Worm (Caenorhabditis elegans): Measurements from ENCODE around the gene F45E1.1.

F45E1.1 gene

ce11 chrX:8019665-8020064, 16.2 kb downstream of the F45E1.1 start (continued):
- TF ChIP-seq ceh-28 (tag; optimal IDR thresholded peaks at IDR 0.05) = peak; percentile 63
- no peak for TF ChIP-seq lin-15B (tag; optimal IDR thresholded peaks at IDR 0.05)
- no peak for TF ChIP-seq skn-1 (tag; optimal IDR thresholded peaks at IDR 0.05)
- TF ChIP-seq tra-1 (GFP tag; IDR thresholded peaks at IDR 0.05) = peak; percentile 88
- TF ChIP-seq Y75B8A.6 (GFP tag; IDR thresholded peaks at IDR 0.05) = 0 out of 2 replicates have a peak, but pooled peaks have one; percentile 46
- TF ChIP-seq vab-7 (GFP tag; IDR thresholded peaks at IDR 0.05) = peak; percentile 46; the same call in 1 of the 2 replicates
- TF ChIP-seq zag-1 (tag; optimal IDR thresholded peaks at IDR 0.05) = no peak
- TF ChIP-seq ctbp-1 (GFP tag; IDR thresholded peaks at IDR 0.05) = peak; percentile 59; the same call in 1 of the 2 replicates
- peak; percentile 89 for TF ChIP-seq dmd-6 (GFP tag; IDR thresholded peaks at IDR 0.05)
- peak; percentile 55; the same call in 1 of the 2 replicates for TF ChIP-seq mdt-29 (GFP tag; IDR thresholded peaks at IDR 0.05)
- peak; percentile 87 for TF ChIP-seq hmg-1.1 (GFP tag; IDR thresholded peaks at IDR 0.05)
- TF ChIP-seq mdl-1 (tag; optimal IDR thresholded peaks at IDR 0.05) = peak; percentile 88 to 98
- TF ChIP-seq nhr-6 (tag; optimal IDR thresholded peaks at IDR 0.05) = peak; percentile 87
- no peak for TF ChIP-seq F10B5.3 (tag; optimal IDR thresholded peaks at IDR 0.05)
- TF ChIP-seq ztf-11 (tag; optimal IDR thresholded peaks at IDR 0.05) = no peak
- peak; percentile 85 for TF ChIP-seq pha-4 (GFP tag; IDR thresholded peaks at IDR 0.05)
- TF ChIP-seq pha-4 (tag; optimal IDR thresholded peaks at IDR 0.05) = peak; percentile 27
- peak; percentile 81 for TF ChIP-seq gei-8 (GFP tag; optimal IDR thresholded peaks at IDR 0.05)
- TF ChIP-seq T20F7.1 (GFP tag; optimal IDR thresholded peaks at IDR 0.05) = peak; percentile 75
- no peak for TF ChIP-seq daf-19 (GFP tag; conservative IDR thresholded peaks at IDR 0.05)
- TF ChIP-seq zip-11 (GFP tag; IDR thresholded peaks at IDR 0.05) = no peak
- TF ChIP-seq dmd-9 (GFP tag; IDR thresholded peaks at IDR 0.05) = no peak
- TF ChIP-seq rbr-2 (tag; optimal IDR thresholded peaks at IDR 0.05) = peak; percentile 88
- no peak for TF ChIP-seq aly-2 (tag; optimal IDR thresholded peaks at IDR 0.05)
- peak; percentile 74 for TF ChIP-seq ama-1 (optimal IDR thresholded peaks at IDR 0.05)
- TF ChIP-seq zfp-3 (GFP tag; conservative IDR thresholded peaks at IDR 0.05) = 0 out of 2 replicates have a peak, but pooled peaks have one; percentile 51
- peak; percentile 96 for TF ChIP-seq mxl-3 (GFP tag; optimal IDR thresholded peaks at IDR 0.05)
- peak; percentile 49; the same call in 1 of the 2 replicates for TF ChIP-seq nhr-41 (GFP tag; IDR thresholded peaks at IDR 0.05)
- TF ChIP-seq snpc-1.2 (GFP tag; IDR thresholded peaks at IDR 0.05) = no peak
- peak; percentile 65; the same call in 1 of the 2 replicates for TF ChIP-seq lin-29 (GFP tag; IDR thresholded peaks at IDR 0.05)
- TF ChIP-seq nhr-77 (tag; optimal IDR thresholded peaks at IDR 0.05) = peak; percentile 75
- TF ChIP-seq nhr-25 (tag; optimal IDR thresholded peaks at IDR 0.05; ENCODE audit: borderline replicate concordance, insufficient read depth) = peak; percentile 62
- TF ChIP-seq nhr-237 (tag; optimal IDR thresholded peaks at IDR 0.05) = no peak
- peak; percentile 73 for TF ChIP-seq mes-2 (tag; optimal IDR thresholded peaks at IDR 0.05; ENCODE audit: poor library complexity, severe bottlenecking)
- no peak for TF ChIP-seq ceh-44 (GFP tag; IDR thresholded peaks at IDR 0.05)
- TF ChIP-seq nhr-10 (tag; optimal IDR thresholded peaks at IDR 0.05) = peak; percentile 84
- TF ChIP-seq F26F4.8 (GFP tag; conservative IDR thresholded peaks at IDR 0.05) = no peak
- peak; percentile 79 for TF ChIP-seq nhr-28 (tag; optimal IDR thresholded peaks at IDR 0.05)
- TF ChIP-seq lir-3 (tag; optimal IDR thresholded peaks at IDR 0.05) = no peak
- peak; percentile 98 for TF ChIP-seq hlh-11 (tag; optimal IDR thresholded peaks at IDR 0.05)
- peak; percentile 18 for TF ChIP-seq nhr-111 (GFP tag; optimal IDR thresholded peaks at IDR 0.05)
- no peak for TF ChIP-seq tag-97 (GFP tag; IDR thresholded peaks at IDR 0.05)
- no peak for TF ChIP-seq ceh-62 (tag; optimal IDR thresholded peaks at IDR 0.05)
- TF ChIP-seq lin-1 (GFP tag; IDR thresholded peaks at IDR 0.05) = peak; percentile 80; the same call in 1 of the 2 replicates
- no peak for TF ChIP-seq Y105C5A.15 (GFP tag; IDR thresholded peaks at IDR 0.05)
- TF ChIP-seq fos-1 (tag; optimal IDR thresholded peaks at IDR 0.05) = no peak
- TF ChIP-seq nhr-11 (tag; optimal IDR thresholded peaks at IDR 0.05) = peak; percentile 88
- TF ChIP-seq hif-1 (tag; optimal IDR thresholded peaks at IDR 0.05) = peak in 1 of 2 experiments; percentile 92
- TF ChIP-seq Y48G9A.11 (GFP tag; IDR thresholded peaks at IDR 0.05) = 0 out of 2 replicates have a peak, but pooled peaks have one; percentile 23
- TF ChIP-seq arid-1 (GFP tag; conservative IDR thresholded peaks at IDR 0.05) = peak; percentile 65; the same call in 1 of the 2 replicates
- TF ChIP-seq jun-1 (tag; optimal IDR thresholded peaks at IDR 0.05) = no peak
